Worm (Caenorhabditis elegans) whole organism, L4 larva: ENCODE results near the gene F07C6.4.

ENCODE experiments used
- D1046.2 ChIP-seq: fragments of 200-800 bp; sonication (Bioruptor generic); IDR thresholded peaks from 2 replicates; pipeline ENCODE4 v1.3.6; 2022; ENCODE audit warnings: missing genetic modification characterization, missing compliant biosample characterization
- F37D6.2 ChIP-seq: sonication (generic microtip); optimal IDR thresholded peaks from 2 replicates; lab custom pipeline; 2016; ENCODE audit warnings: mild to moderate bottlenecking, missing genetic modification characterization, missing compliant biosample characterization
- F49E8.2 ChIP-seq: sonication (generic microtip); optimal IDR thresholded peaks from 2 replicates; lab custom pipeline; 2016; ENCODE audit warnings: missing compliant biosample characterization, mild to moderate bottlenecking, missing genetic modification characterization, borderline replicate concordance
- Y5F2A.4 ChIP-seq: fragments of 200-800 bp; sonication (Bioruptor generic); optimal IDR thresholded peaks from 2 replicates; lab custom pipeline; 2018; ENCODE audit warnings: mild to moderate bottlenecking, missing genetic modification characterization, missing compliant biosample characterization
- Y75B8A.6 ChIP-seq: fragments of 200-800 bp; sonication (Bioruptor generic); IDR thresholded peaks from 2 replicates; pipeline ENCODE4 v1.3.6; 2022; ENCODE audit warnings: missing genetic modification reagents, missing genetic modification characterization, missing compliant biosample characterization
- ZK546.5 ChIP-seq, 2 experiments: sonication (generic microtip); optimal IDR thresholded peaks; 2 replicates each; lab custom pipeline; 2017; ENCODE audit warnings: missing biosample characterization in 2 of 2, missing genetic modification characterization in 2 of 2
- aha-1 ChIP-seq: fragments of 150-350 bp; peaks from one replicate; lab custom pipeline; 2014; ENCODE audit warnings: missing biosample characterization, missing genetic modification characterization
- arid-1 ChIP-seq: fragments of 200-800 bp; sonication (Bioruptor generic); conservative IDR thresholded peaks from 2 replicates; pipeline ENCODE4 v1.3.6; 2022; ENCODE audit warnings: missing genetic modification reagents, missing genetic modification characterization, missing compliant biosample characterization
- ceh-28 ChIP-seq: fragments of 150-350 bp; optimal IDR thresholded peaks from 2 replicates; lab custom pipeline; 2014; ENCODE audit warnings: missing biosample characterization, missing genetic modification reagents, missing genetic modification characterization
- ceh-62 ChIP-seq: sonication (generic microtip); optimal IDR thresholded peaks from 2 replicates; lab custom pipeline; 2017; ENCODE audit warnings: missing biosample characterization, missing genetic modification characterization
- ceh-82 ChIP-seq: sonication (generic microtip); optimal IDR thresholded peaks from 2 replicates; lab custom pipeline; 2017; ENCODE audit warnings: missing biosample characterization, missing genetic modification characterization
- ces-1 ChIP-seq: fragments of 150-350 bp; sonication (generic microtip); optimal IDR thresholded peaks from 4 replicates; lab custom pipeline; 2014; ENCODE audit warnings: missing biosample characterization, missing genetic modification reagents, missing genetic modification characterization
- cey-2 ChIP-seq: sonication (generic microtip); optimal IDR thresholded peaks from 3 replicates; lab custom pipeline; 2017; ENCODE audit warnings: missing genetic modification characterization, mild to moderate bottlenecking, missing compliant biosample characterization, antibody characterized with exemption, borderline replicate concordance; ENCODE audit not compliant: insufficient read depth
- ctbp-1 ChIP-seq: fragments of 200-800 bp; sonication (Bioruptor generic); IDR thresholded peaks from 2 replicates; pipeline ENCODE4 v1.3.6; 2022; ENCODE audit warnings: missing genetic modification reagents, missing genetic modification characterization, missing compliant biosample characterization
- daf-16 ChIP-seq, 3 experiments: sonication (generic microtip); optimal IDR thresholded peaks; 2 replicates each; lab custom pipeline; 2016 to 2017; ENCODE audit warnings: missing genetic modification characterization in 3 of 3, missing genetic modification reagents in 3 of 3, mild to moderate bottlenecking in 2 of 3, missing compliant biosample characterization in 2 of 3, missing biosample characterization in 1 of 3, moderate library complexity in 1 of 3
- daf-8 ChIP-seq: fragments of 200-800 bp; sonication (Bioruptor generic); IDR thresholded peaks from 2 replicates; pipeline ENCODE4 v1.3.6; 2022; ENCODE audit warnings: missing genetic modification characterization, missing compliant biosample characterization
- dmd-6 ChIP-seq: fragments of 200-800 bp; sonication (Bioruptor generic); IDR thresholded peaks from 2 replicates; pipeline ENCODE4 v1.3.6; 2022; ENCODE audit warnings: missing genetic modification reagents, missing genetic modification characterization, missing compliant biosample characterization
- duxl-1 ChIP-seq: sonication (generic microtip); optimal IDR thresholded peaks from 2 replicates; lab custom pipeline; 2016; ENCODE audit warnings: mild to moderate bottlenecking, missing genetic modification characterization, moderate library complexity, missing compliant biosample characterization; ENCODE audit not compliant: poor library complexity
- dve-1 ChIP-seq: sonication (generic microtip); optimal IDR thresholded peaks from 2 replicates; lab custom pipeline; 2017; ENCODE audit warnings: antibody characterized with exemption, mild to moderate bottlenecking, missing genetic modification characterization, missing compliant biosample characterization; ENCODE audit not compliant: insufficient read depth
- hlh-11 ChIP-seq: fragments of 200-800 bp; sonication (Bioruptor generic); optimal IDR thresholded peaks from 2 replicates; lab custom pipeline; 2018; ENCODE audit warnings: mild to moderate bottlenecking, missing genetic modification characterization, missing compliant biosample characterization
- hlh-30 ChIP-seq: sonication (generic microtip); optimal IDR thresholded peaks from 2 replicates; lab custom pipeline; 2017; ENCODE audit warnings: antibody characterized with exemption, mild to moderate bottlenecking, missing genetic modification characterization, missing compliant biosample characterization; ENCODE audit not compliant: insufficient read depth
- lin-1 ChIP-seq: fragments of 200-800 bp; sonication (Bioruptor generic); IDR thresholded peaks from 2 replicates; pipeline ENCODE4 v1.3.6; 2022; ENCODE audit warnings: missing genetic modification reagents, missing genetic modification characterization, missing compliant biosample characterization
- lin-13 ChIP-seq: fragments of 150-350 bp; optimal IDR thresholded peaks from 2 replicates; lab custom pipeline; 2014; ENCODE audit warnings: missing biosample characterization, missing genetic modification reagents, missing genetic modification characterization
- lir-3 ChIP-seq: sonication (generic microtip); optimal IDR thresholded peaks from 2 replicates; lab custom pipeline; 2016; ENCODE audit warnings: mild to moderate bottlenecking, missing genetic modification characterization, missing compliant biosample characterization
- mdt-29 ChIP-seq: fragments of 200-800 bp; sonication (Bioruptor generic); IDR thresholded peaks from 2 replicates; pipeline ENCODE4 v1.3.6; 2022; ENCODE audit warnings: missing genetic modification reagents, missing genetic modification characterization, missing compliant biosample characterization
- mxl-2 ChIP-seq: fragments of 200-800 bp; sonication (Bioruptor generic); conservative IDR thresholded peaks from 2 replicates; pipeline ENCODE4 v1.3.6; 2022; ENCODE audit warnings: missing genetic modification reagents, missing genetic modification characterization, missing compliant biosample characterization
- mxl-3 ChIP-seq: fragments of 200-800 bp; sonication (Bioruptor generic); optimal IDR thresholded peaks from 2 replicates; lab custom pipeline; 2018; ENCODE audit warnings: mild to moderate bottlenecking, missing genetic modification characterization, missing compliant biosample characterization
- nhr-102 ChIP-seq: sonication (generic microtip); optimal IDR thresholded peaks from 2 replicates; lab custom pipeline; 2016; ENCODE audit warnings: mild to moderate bottlenecking, missing genetic modification characterization, moderate library complexity, missing compliant biosample characterization
- nhr-237 ChIP-seq: sonication (generic microtip); optimal IDR thresholded peaks from 2 replicates; lab custom pipeline; 2017; ENCODE audit warnings: missing biosample characterization, missing genetic modification characterization
- nhr-28 ChIP-seq: fragments of 150-350 bp; optimal IDR thresholded peaks from 2 replicates; lab custom pipeline; 2014; ENCODE audit warnings: missing biosample characterization, missing genetic modification characterization
- nhr-42 ChIP-seq: fragments of 200-800 bp; sonication (Bioruptor generic); IDR thresholded peaks from 2 replicates; pipeline ENCODE4 v1.3.6; 2022; ENCODE audit warnings: missing genetic modification characterization, missing compliant biosample characterization
- nhr-48 ChIP-seq: sonication (generic microtip); optimal IDR thresholded peaks from 2 replicates; lab custom pipeline; 2016; ENCODE audit warnings: mild to moderate bottlenecking, missing genetic modification characterization, missing compliant biosample characterization
- php-3 ChIP-seq: fragments of 200-800 bp; sonication (Bioruptor generic); IDR thresholded peaks from 2 replicates; pipeline ENCODE4 v1.3.6; 2022; ENCODE audit warnings: missing genetic modification reagents, missing genetic modification characterization, missing compliant biosample characterization
- pqm-1 ChIP-seq: sonication (generic microtip); optimal IDR thresholded peaks from 2 replicates; lab custom pipeline; 2017; ENCODE audit warnings: missing biosample characterization, missing genetic modification characterization
- saeg-2 ChIP-seq: fragments of 200-800 bp; sonication (Bioruptor generic); IDR thresholded peaks from 2 replicates; pipeline ENCODE4 v1.3.6; 2022; ENCODE audit warnings: missing genetic modification reagents, missing genetic modification characterization, missing compliant biosample characterization
- tag-97 ChIP-seq: fragments of 200-800 bp; sonication (Bioruptor generic); IDR thresholded peaks from 2 replicates; pipeline ENCODE4 v1.3.6; 2022; ENCODE audit warnings: missing genetic modification characterization, missing compliant biosample characterization
- unc-39 ChIP-seq: sonication (generic microtip); optimal IDR thresholded peaks from 2 replicates; lab custom pipeline; 2017; ENCODE audit warnings: missing biosample characterization, missing genetic modification characterization
- unc-62 ChIP-seq, 3 experiments: fragments of 150-350 bp in 1 of 3; sonication (generic microtip); optimal IDR thresholded peaks in 2 of 3; peaks in 1 of 3; 1 replicate in 1 of 3; 2 replicates in 2 of 3; lab custom pipeline; 2014 to 2017; ENCODE audit warnings: missing biosample characterization in 3 of 3, missing genetic modification characterization in 3 of 3, missing genetic modification reagents in 3 of 3, missing genotype in 1 of 3
- zfp-2 ChIP-seq: sonication (generic microtip); optimal IDR thresholded peaks from 2 replicates; lab custom pipeline; 2016; ENCODE audit warnings: mild to moderate bottlenecking, missing genetic modification characterization, missing compliant biosample characterization
- zfp-3 ChIP-seq: fragments of 200-800 bp; sonication (Bioruptor generic); conservative IDR thresholded peaks from 2 replicates; pipeline ENCODE4 v1.3.6; 2022; ENCODE audit warnings: missing genetic modification reagents, missing genetic modification characterization, missing compliant biosample characterization
- zip-11 ChIP-seq: fragments of 200-800 bp; sonication (Bioruptor generic); IDR thresholded peaks from 2 replicates; pipeline ENCODE4 v1.3.6; 2022; ENCODE audit warnings: missing genetic modification characterization, missing compliant biosample characterization
- zip-2 ChIP-seq: fragments of 150-350 bp; optimal IDR thresholded peaks from 2 replicates; lab custom pipeline; 2014; ENCODE audit warnings: missing biosample characterization, missing genetic modification characterization

Gene F07C6.4

DNA sequence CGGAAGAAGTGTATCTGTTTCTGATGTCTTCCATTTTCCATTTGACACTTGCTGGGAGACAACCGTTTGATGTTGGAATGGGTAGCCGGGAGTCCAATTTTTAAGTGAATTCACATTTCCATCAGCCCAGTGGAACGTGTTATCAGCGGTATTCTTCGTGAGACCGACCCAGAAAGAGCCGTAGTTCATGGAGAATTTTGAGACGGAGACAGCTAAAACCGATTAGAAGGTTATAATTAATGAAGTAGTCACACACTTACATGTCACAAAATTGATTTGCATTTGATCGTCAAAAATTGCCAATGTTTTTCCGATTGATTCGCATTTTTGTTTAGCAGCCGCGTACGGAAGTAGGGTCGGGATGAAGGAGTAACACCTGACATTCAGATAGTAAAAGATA is 63.7 kb downstream of the F07C6.4 start:
- TF ChIP-seq ceh-82 (tag; lab: Kevin White, UChicago), result no peak
- TF ChIP-seq hlh-11, result peak; percentile 44
- TF ChIP-seq nhr-28 (tag; lab: Kevin White, UChicago), result peak; percentile 11
- TF ChIP-seq dmd-6 (GFP tag; lab: Robert Waterston, UW), result peak; percentile 71; the same call in 1 of the 2 replicates
- no peak for TF ChIP-seq tag-97 (GFP tag; lab: Robert Waterston, UW)
- TF ChIP-seq pqm-1 (tag; lab: Kevin White, UChicago), result peak; percentile 73
- no peak for TF ChIP-seq Y5F2A.4 (GFP tag; lab: Kevin White, UChicago)
- TF ChIP-seq nhr-48 (tag; lab: Kevin White, UChicago), result peak; percentile 4
- TF ChIP-seq, all 104 proteins: peak for 5

DNA sequence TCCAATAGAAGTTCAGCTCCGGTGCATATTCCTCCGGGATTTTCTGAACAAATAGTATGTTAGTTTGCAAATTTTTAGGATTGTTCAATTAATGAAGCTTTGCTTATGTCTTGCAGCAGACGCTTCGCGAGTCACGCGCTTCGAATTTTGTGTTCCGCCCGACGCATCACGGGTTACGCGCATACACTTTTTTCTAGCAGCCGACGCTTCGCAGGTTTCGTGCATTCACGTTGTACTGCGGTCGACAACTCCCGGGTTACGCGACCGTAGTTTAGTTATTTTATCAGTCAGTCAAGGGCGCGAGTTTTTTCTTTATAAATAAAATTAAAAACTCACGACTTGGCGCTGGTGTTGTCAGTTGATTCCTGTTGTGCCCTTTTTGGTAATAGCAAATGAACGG is 64.1 kb downstream of the F07C6.4 start:
- TF ChIP-seq D1046.2 (no peak), zip-2 (no peak), hlh-30 (no peak), ceh-82 (tag; lab: Kevin White, UChicago) (no peak), nhr-237 (tag; lab: Kevin White, UChicago) (no peak), daf-8 (GFP tag; lab: Robert Waterston, UW) (no peak), dmd-6 (GFP tag; lab: Robert Waterston, UW) (no peak), unc-39 (tag; lab: Kevin White, UChicago) (no peak), nhr-42 (GFP tag; lab: Robert Waterston, UW) (no peak), duxl-1 (no peak), tag-97 (GFP tag; lab: Robert Waterston, UW) (no peak), ZK546.5 (tag; optimal IDR thresholded peaks at IDR 0.05; lab: Kevin White, UChicago) (no peak), lin-13 (GFP tag; lab: Kevin White, UChicago) (no peak), lir-3 (tag; lab: Kevin White, UChicago) (no peak), aha-1 (tag; lab: Kevin White, UChicago) (no peak), F49E8.2 (tag; lab: Kevin White, UChicago) (no peak)
- TF ChIP-seq, all 104 proteins: peak for 0

DNA sequence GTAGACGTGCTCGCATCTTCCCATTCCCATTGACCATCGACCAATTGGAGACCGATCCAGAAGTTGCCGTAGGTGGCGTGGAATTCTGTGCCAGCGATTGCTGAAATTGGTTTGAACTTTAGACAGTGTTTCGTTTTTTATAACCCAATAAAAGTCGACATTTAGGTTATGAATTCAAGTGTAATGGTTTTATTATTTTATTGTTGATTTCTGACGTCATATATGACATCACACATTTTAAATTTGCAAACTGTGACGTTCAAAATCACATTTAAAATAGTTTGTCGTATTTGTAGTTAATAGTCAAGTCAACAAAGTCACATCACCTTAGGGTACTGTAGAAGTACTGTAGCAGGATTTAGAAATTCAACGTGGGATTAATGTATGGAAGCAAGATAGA is 64.6 kb downstream of the F07C6.4 start:
- TF ChIP-seq ceh-62 (no peak), dmd-6 (GFP tag; lab: Robert Waterston, UW) (peak; percentile 21; the same call in 1 of the 2 replicates), nhr-102 (tag; lab: Kevin White, UChicago) (no peak), tag-97 (GFP tag; lab: Robert Waterston, UW) (no peak), nhr-28 (tag; lab: Kevin White, UChicago) (peak; percentile 8), ces-1 (GFP tag; lab: Kevin White, UChicago) (no peak), lin-1 (GFP tag; lab: Robert Waterston, UW) (no peak), F37D6.2 (tag; lab: Kevin White, UChicago) (no peak), zip-11 (GFP tag; lab: Robert Waterston, UW) (no peak), zfp-2 (tag; lab: Kevin White, UChicago) (no peak), unc-62 (GFP tag; optimal IDR thresholded peaks at IDR 0.05 in 1 of 2; lab: Kevin White, UChicago) (no peak), unc-62 (tag; optimal IDR thresholded peaks at IDR 0.05; lab: Kevin White, UChicago) (no peak), arid-1 (GFP tag; lab: Robert Waterston, UW) (no peak), php-3 (peak; percentile 70), ctbp-1 (no peak), ceh-28 (tag; lab: Kevin White, UChicago) (no peak), mdt-29 (no peak), saeg-2 (GFP tag; lab: Robert Waterston, UW) (no peak), mxl-3 (GFP tag; lab: Kevin White, UChicago) (no peak)

DNA sequence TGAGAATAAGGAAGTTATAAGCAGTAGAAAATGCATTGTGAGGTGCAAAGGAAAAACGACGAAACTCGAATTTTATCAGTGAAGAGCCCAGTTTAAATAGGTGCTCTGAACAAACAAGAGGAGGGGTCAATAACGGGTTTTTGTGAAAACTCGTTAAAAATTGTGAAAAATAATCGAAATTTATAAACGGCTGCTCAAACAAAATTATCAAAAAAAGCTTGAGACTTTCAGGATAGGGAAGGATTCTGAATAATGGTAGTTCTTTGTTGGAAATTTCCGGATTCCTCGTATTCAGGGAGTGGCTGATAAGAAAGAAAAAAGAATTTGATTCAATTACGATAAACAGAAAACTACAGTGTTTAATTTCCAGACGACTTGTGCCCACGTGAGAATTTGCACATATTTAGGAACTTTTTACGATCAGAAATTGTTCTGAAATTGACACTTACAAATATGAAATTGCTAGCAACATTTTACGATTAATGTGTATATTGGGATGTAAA is 65.8 kb downstream of the F07C6.4 start, which contains the start of gene clec-187:
Gene clec-187 (minus strand): TSS at position 51 of the 503 bp plus-strand sequence.
- TF ChIP-seq dve-1, result peak; percentile 5
- no peak for TF ChIP-seq zfp-3
- no peak for TF ChIP-seq Y75B8A.6 (GFP tag; lab: Robert Waterston, UW)
- TF ChIP-seq mxl-2 (GFP tag; lab: Robert Waterston, UW), result no peak
- peak; percentile 58 for TF ChIP-seq aha-1 (tag; lab: Kevin White, UChicago)
- no peak for TF ChIP-seq mxl-3 (GFP tag; lab: Kevin White, UChicago)
- no peak for TF ChIP-seq cey-2 (tag; lab: Kevin White, UChicago)
- TF ChIP-seq php-3, result no peak
- no peak for TF ChIP-seq daf-16 (GFP tag; optimal IDR thresholded peaks at IDR 0.05; lab: Kevin White, UChicago)
- TF ChIP-seq daf-16 (tag; optimal IDR thresholded peaks at IDR 0.05; lab: Kevin White, UChicago), result peak; percentile 46
- no peak for TF ChIP-seq ctbp-1
